Fruit fly (Drosophila melanogaster) whole organism, embryonic: ENCODE data around the gene CG46456.

Source experiments
- CG12071 ChIP-seq: fragments of 200-800 bp; sonication (Bioruptor generic); optimal IDR thresholded peaks from 3 replicates; lab custom pipeline; 2018; ENCODE audit warnings: missing biosample characterization, mild to moderate bottlenecking, missing genetic modification characterization
- CG12219 ChIP-seq: fragments of 200-800 bp; sonication (Bioruptor generic); optimal IDR thresholded peaks from 3 replicates; lab custom pipeline; 2018; ENCODE audit warnings: missing biosample characterization, mild to moderate bottlenecking, missing genetic modification characterization
- CG13287 ChIP-seq: fragments of 200-800 bp; sonication (Bioruptor generic); IDR thresholded peaks from 2 replicates; pipeline ENCODE4 v1.3.6; 2022; ENCODE audit warnings: missing biosample characterization, missing genetic modification characterization; ENCODE audit not compliant: partially characterized antibody
- CG13424 ChIP-seq: fragments of 200-800 bp; sonication (Bioruptor generic); optimal IDR thresholded peaks from 2 replicates; lab custom pipeline; 2019; ENCODE audit warnings: missing biosample characterization, mild to moderate bottlenecking, missing genetic modification characterization, moderate library complexity
- CG13624 ChIP-seq: fragments of 200-800 bp; sonication (Bioruptor generic); optimal IDR thresholded peaks from 2 replicates; lab custom pipeline; 2016; ENCODE audit warnings: missing biosample characterization, missing genetic modification characterization
- CG14441 ChIP-seq: fragments of 200-800 bp; sonication (Bioruptor generic); IDR thresholded peaks from 2 replicates; pipeline ENCODE4 v1.3.6; 2022; ENCODE audit warnings: missing biosample characterization, missing genetic modification characterization
- CG15696 ChIP-seq: fragments of 200-800 bp; sonication (Bioruptor generic); optimal IDR thresholded peaks from 2 replicates; lab custom pipeline; 2019; ENCODE audit warnings: missing biosample characterization, mild to moderate bottlenecking, missing genetic modification characterization, moderate library complexity
- CG31224 ChIP-seq: fragments of 200-800 bp; sonication (Bioruptor generic); IDR thresholded peaks from 2 replicates; pipeline ENCODE4 v1.3.6; 2022; ENCODE audit warnings: missing biosample characterization, missing genetic modification characterization
- CG32772 ChIP-seq: fragments of 200-800 bp; sonication (Bioruptor generic); IDR thresholded peaks from 2 replicates; pipeline ENCODE4 v1.3.6; 2022; ENCODE audit warnings: missing biosample characterization, missing genetic modification characterization
- CG34224 ChIP-seq: fragments of 200-800 bp; sonication (Bioruptor generic); IDR thresholded peaks from 3 replicates; pipeline ENCODE4 v1.3.6; 2022; ENCODE audit warnings: missing biosample characterization, missing genetic modification characterization; ENCODE audit not compliant: partially characterized antibody
- CG8281 ChIP-seq: fragments of 200-800 bp; sonication (Bioruptor generic); optimal IDR thresholded peaks from 2 replicates; lab custom pipeline; 2018; ENCODE audit warnings: missing biosample characterization, mild to moderate bottlenecking, missing genetic modification characterization, moderate library complexity
- CG9817 ChIP-seq: fragments of 200-800 bp; sonication (Bioruptor generic); optimal IDR thresholded peaks from 2 replicates; lab custom pipeline; 2018; ENCODE audit warnings: missing biosample characterization, mild to moderate bottlenecking, missing genetic modification characterization, moderate library complexity
- Chrac-16 ChIP-seq: fragments of 200-800 bp; sonication (Bioruptor generic); optimal IDR thresholded peaks from 3 replicates; lab custom pipeline; 2016; ENCODE audit warnings: missing biosample characterization, missing genetic modification characterization
- Dip3 ChIP-seq: fragments of 200-800 bp; sonication (Bioruptor generic); optimal IDR thresholded peaks from 3 replicates; lab custom pipeline; 2016; ENCODE audit warnings: missing biosample characterization, missing genetic modification characterization
- Doc3 ChIP-seq: fragments of 200-800 bp; sonication (Bioruptor generic); IDR thresholded peaks from 3 replicates; pipeline ENCODE4 v1.3.6; 2022; ENCODE audit warnings: missing biosample characterization, missing genetic modification characterization; ENCODE audit not compliant: partially characterized antibody
- Ets97D ChIP-seq: fragments of 200-800 bp; sonication (Bioruptor generic); optimal IDR thresholded peaks from 3 replicates; lab custom pipeline; 2016; ENCODE audit warnings: missing biosample characterization, missing genetic modification characterization
- HLHmδ ChIP-seq: fragments of 200-800 bp; sonication (Bioruptor generic); optimal IDR thresholded peaks from 2 replicates; lab custom pipeline; 2018; ENCODE audit warnings: missing biosample characterization, mild to moderate bottlenecking, missing genetic modification characterization, moderate library complexity
- Hand ChIP-seq: fragments of 200-800 bp; sonication (Bioruptor generic); optimal IDR thresholded peaks from 2 replicates; lab custom pipeline; 2017; ENCODE audit warnings: mild to moderate bottlenecking, missing biosample characterization, missing genetic modification reagents, missing genetic modification characterization
- Hr78 ChIP-seq, 2 experiments: fragments of 200-800 bp in 1 of 2; fragments of >200 bp in 1 of 2; sonication (Bioruptor generic) in 1 of 2; optimal IDR thresholded peaks; 2 replicates each; lab custom pipeline; 2017 to 2019; ENCODE audit warnings: missing biosample characterization in 2 of 2, missing genetic modification characterization in 2 of 2, mild to moderate bottlenecking in 1 of 2, moderate library complexity in 1 of 2
- Max ChIP-seq: fragments of 200-800 bp; sonication (Bioruptor generic); optimal IDR thresholded peaks from 2 replicates; lab custom pipeline; 2016; ENCODE audit warnings: missing biosample characterization, mild to moderate bottlenecking, missing genetic modification characterization
- Mes4 ChIP-seq: fragments of 200-800 bp; sonication (Bioruptor generic); optimal IDR thresholded peaks from 2 replicates; lab custom pipeline; 2016; ENCODE audit warnings: missing biosample characterization, missing genetic modification characterization
- Nf-YA ChIP-seq: fragments of 200-800 bp; sonication (Bioruptor generic); IDR thresholded peaks from 2 replicates; pipeline ENCODE4 v1.3.6; 2022; ENCODE audit warnings: missing biosample characterization, missing genetic modification characterization
- NfI ChIP-seq: fragments of 200-800 bp; sonication (Bioruptor generic); optimal IDR thresholded peaks from 3 replicates; lab custom pipeline; 2018; ENCODE audit warnings: missing biosample characterization, mild to moderate bottlenecking, missing genetic modification characterization, moderate library complexity
- TFAM ChIP-seq: fragments of 200-800 bp; sonication (Bioruptor generic); optimal IDR thresholded peaks from 2 replicates; lab custom pipeline; 2017; ENCODE audit warnings: missing biosample characterization, missing genetic modification characterization, inconsistent platforms
- Xrp1 ChIP-seq: fragments of 200-800 bp; sonication (Bioruptor generic); IDR thresholded peaks from 2 replicates; pipeline ENCODE4 v1.3.6; 2022; ENCODE audit warnings: missing biosample characterization, missing genetic modification characterization
- YL-1 ChIP-seq: fragments of 200-800 bp; sonication (Bioruptor generic); optimal IDR thresholded peaks from 3 replicates; lab custom pipeline; 2017; ENCODE audit warnings: missing biosample characterization, mild to moderate bottlenecking, missing genetic modification characterization
- ato ChIP-seq: fragments of 200-800 bp; sonication (Bioruptor generic); IDR thresholded peaks from 2 replicates; pipeline ENCODE4 v1.3.6; 2022; ENCODE audit warnings: missing biosample characterization, missing genetic modification characterization; ENCODE audit not compliant: partially characterized antibody
- crp ChIP-seq, 2 experiments: fragments of 200-800 bp; sonication (Bioruptor generic); optimal IDR thresholded peaks; 2 replicates in 1 of 2; 3 replicates in 1 of 2; lab custom pipeline; 2017; ENCODE audit warnings: missing biosample characterization in 2 of 2, missing genetic modification characterization in 2 of 2, mild to moderate bottlenecking in 1 of 2, moderate library complexity in 1 of 2
- danr ChIP-seq: fragments of 200-800 bp; sonication (Bioruptor generic); IDR thresholded peaks from 2 replicates; pipeline ENCODE4 v1.3.6; 2022; ENCODE audit warnings: missing biosample characterization, missing genetic modification characterization
- dati ChIP-seq: fragments of 200-800 bp; sonication (Bioruptor generic); IDR thresholded peaks from 2 replicates; pipeline ENCODE4 v1.3.6; 2022; ENCODE audit warnings: missing biosample characterization, missing genetic modification characterization
- dmrt99B ChIP-seq: fragments of 200-800 bp; sonication (Bioruptor generic); optimal IDR thresholded peaks from 2 replicates; lab custom pipeline; 2018; ENCODE audit warnings: missing biosample characterization, mild to moderate bottlenecking, missing genetic modification characterization, moderate library complexity
- gcm ChIP-seq: fragments of 200-800 bp; sonication (Bioruptor generic); optimal IDR thresholded peaks from 2 replicates; lab custom pipeline; 2019; ENCODE audit warnings: missing biosample characterization, mild to moderate bottlenecking, missing genetic modification characterization, moderate library complexity
- hb ChIP-seq: fragments of 200-800 bp; sonication (Bioruptor generic); IDR thresholded peaks from 3 replicates; pipeline ENCODE4 v1.3.6; 2022; ENCODE audit warnings: missing biosample characterization, missing genetic modification characterization; ENCODE audit not compliant: partially characterized antibody
- hkb ChIP-seq, 2 experiments: fragments of 200-800 bp in 1 of 2; fragments of >200 bp in 1 of 2; sonication (Bioruptor generic) in 1 of 2; IDR thresholded peaks in 1 of 2; optimal IDR thresholded peaks in 1 of 2; 2 replicates each; pipeline versions ENCODE4 v1.3.6 to Lab custom; 2017 to 2022; ENCODE audit warnings: missing biosample characterization in 1 of 2, missing genetic modification characterization in 1 of 2
- ind ChIP-seq: fragments of 200-800 bp; sonication (Bioruptor generic); optimal IDR thresholded peaks from 3 replicates; lab custom pipeline; 2016; ENCODE audit warnings: missing biosample characterization, missing genetic modification characterization
- luna ChIP-seq: fragments of 200-800 bp; sonication (Bioruptor generic); optimal IDR thresholded peaks from 2 replicates; lab custom pipeline; 2016; ENCODE audit warnings: missing biosample characterization, missing genetic modification characterization
- nerfin-1 ChIP-seq: fragments of 200-800 bp; sonication (Bioruptor generic); optimal IDR thresholded peaks from 3 replicates; lab custom pipeline; 2019; ENCODE audit warnings: missing biosample characterization, mild to moderate bottlenecking, missing genetic modification characterization, moderate library complexity
- pzg ChIP-seq: fragments of 200-800 bp; sonication (Bioruptor generic); optimal IDR thresholded peaks from 3 replicates; lab custom pipeline; 2018; ENCODE audit warnings: missing biosample characterization, mild to moderate bottlenecking, missing genetic modification characterization, moderate library complexity
- rib ChIP-seq: fragments of 200-800 bp; sonication (Bioruptor generic); IDR thresholded peaks from 2 replicates; pipeline ENCODE4 v1.3.6; 2022; ENCODE audit warnings: missing biosample characterization, missing genetic modification characterization
- salm ChIP-seq: fragments of 200-800 bp; sonication (Bioruptor generic); optimal IDR thresholded peaks from 2 replicates; lab custom pipeline; 2018; ENCODE audit warnings: missing biosample characterization, mild to moderate bottlenecking, missing genetic modification characterization
- sens ChIP-seq: fragments of 200-800 bp; sonication (Bioruptor generic); peaks from one replicate; lab custom pipeline; 2016; ENCODE audit warnings: missing biosample characterization, missing genetic modification characterization
- seq ChIP-seq: fragments of 200-800 bp; sonication (Bioruptor generic); IDR thresholded peaks from 2 replicates; pipeline ENCODE4 v1.3.6; 2022; ENCODE audit warnings: missing biosample characterization, missing genetic modification characterization
- stwl ChIP-seq: fragments of 200-800 bp; sonication (Bioruptor generic); optimal IDR thresholded peaks from 3 replicates; lab custom pipeline; 2018; ENCODE audit warnings: missing biosample characterization, mild to moderate bottlenecking, missing genetic modification characterization, moderate library complexity
- tin ChIP-seq: fragments of 200-800 bp; sonication (Bioruptor generic); optimal IDR thresholded peaks from 3 replicates; lab custom pipeline; 2016; ENCODE audit warnings: missing biosample characterization, missing genetic modification characterization
- tup ChIP-seq: fragments of 200-800 bp; sonication (Bioruptor generic); optimal IDR thresholded peaks from 2 replicates; lab custom pipeline; 2016; ENCODE audit warnings: missing biosample characterization, mild to moderate bottlenecking, missing genetic modification characterization, moderate library complexity
- usp ChIP-seq: fragments of >200 bp; optimal IDR thresholded peaks from 2 replicates; lab custom pipeline; 2017; ENCODE audit warnings: missing biosample characterization, missing genetic modification characterization
- yki ChIP-seq: fragments of >200 bp; optimal IDR thresholded peaks from 3 replicates; lab custom pipeline; 2018
- zen ChIP-seq: fragments of 200-800 bp; sonication (Bioruptor generic); optimal IDR thresholded peaks from 3 replicates; lab custom pipeline; 2018; ENCODE audit warnings: missing biosample characterization, mild to moderate bottlenecking, missing genetic modification characterization, moderate library complexity

The CG46456 gene

dm6 chr3L:5359208-5360003 lies 4.3 kb upstream of the CG46456 start, which contains the start of gene Klp64D (continued):
- TF ChIP-seq tup: no peak
- TF ChIP-seq CG13287 (GFP tag; lab: Robert Waterston, UW): peak; percentile 52
- TF ChIP-seq NfI: peak; percentile 51
- no peak for TF ChIP-seq Mes4 (GFP tag; lab: Kevin White, UChicago)
- TF ChIP-seq salm (tag; lab: Kevin White, UChicago): no peak
- TF ChIP-seq gcm (GFP tag; lab: Kevin White, UChicago): no peak
- no peak for TF ChIP-seq luna
- peak; percentile 40 for TF ChIP-seq pzg (GFP tag; lab: Kevin White, UChicago)
- TF ChIP-seq CG13424: peak; percentile 58
- no peak for TF ChIP-seq hb (GFP tag; lab: Robert Waterston, UW)
- peak; percentile 54 for TF ChIP-seq YL-1 (GFP tag; lab: Kevin White, UChicago)
- TF ChIP-seq Dip3 (GFP tag; lab: Kevin White, UChicago): no peak
- TF ChIP-seq HLHmδ (GFP tag; lab: Kevin White, UChicago): no peak
- peak; percentile 14 for TF ChIP-seq ind (GFP tag; lab: Kevin White, UChicago)
- no peak for TF ChIP-seq nerfin-1
- 0 out of 3 replicates have a peak, but pooled peaks have one; percentile 30 for TF ChIP-seq Doc3 (GFP tag; lab: Robert Waterston, UW)
- no peak for TF ChIP-seq dati
- TF ChIP-seq CG32772 (GFP tag; lab: Robert Waterston, UW): peak; percentile 44; the same call in 1 of the 2 replicates
- TF ChIP-seq hkb (optimal IDR thresholded peaks at IDR 0.05; lab: Kevin White, UChicago): no peak
- no peak for TF ChIP-seq hkb (GFP tag; IDR thresholded peaks at IDR 0.05; lab: Robert Waterston, UW)
- no peak for TF ChIP-seq Ets97D
- TF ChIP-seq usp (GFP tag; lab: Kevin White, UChicago): no peak
- peak; percentile 20 for TF ChIP-seq dmrt99B
- TF ChIP-seq CG12219 (GFP tag; lab: Kevin White, UChicago): no peak
- no peak for TF ChIP-seq seq (GFP tag; lab: Robert Waterston, UW)
- TF ChIP-seq Xrp1 (GFP tag; lab: Robert Waterston, UW): peak; percentile 10; the same call in 1 of the 2 replicates
- 0 out of 2 replicates have a peak, but pooled peaks have one; percentile 14 for TF ChIP-seq CG31224 (GFP tag; lab: Robert Waterston, UW)
- TF ChIP-seq crp (GFP tag; optimal IDR thresholded peaks at IDR 0.05; lab: Kevin White, UChicago): peak in 1 of 2 experiments; percentile 54
- peak; percentile 57 for TF ChIP-seq stwl
- TF ChIP-seq TFAM (GFP tag; lab: Kevin White, UChicago): no peak
- TF ChIP-seq CG13624: no peak
- TF ChIP-seq CG34224 (GFP tag; lab: Robert Waterston, UW): peak; percentile 48
- 0 out of 2 replicates have a peak, but pooled peaks have one; percentile 29 for TF ChIP-seq CG14441 (GFP tag; lab: Robert Waterston, UW)
- peak; percentile 22 for TF ChIP-seq sens (GFP tag; lab: Kevin White, UChicago)
- TF ChIP-seq rib: peak; percentile 69
- no peak for TF ChIP-seq Nf-YA (GFP tag; lab: Robert Waterston, UW)
- TF ChIP-seq Hr78 (GFP tag; optimal IDR thresholded peaks at IDR 0.05; lab: Kevin White, UChicago): no peak
- peak; percentile 20 for TF ChIP-seq tin
- TF ChIP-seq yki: no peak
- peak; percentile 7 for TF ChIP-seq CG15696
- TF ChIP-seq CG12071 (GFP tag; lab: Kevin White, UChicago): no peak
- no peak for TF ChIP-seq Hand (GFP tag; lab: Kevin White, UChicago)
- TF ChIP-seq Chrac-16: peak; percentile 0
- TF ChIP-seq zen: peak; percentile 67
- TF ChIP-seq Max: no peak
- TF ChIP-seq ato: no peak
- TF ChIP-seq danr (GFP tag; lab: Robert Waterston, UW): no peak
- TF ChIP-seq CG8281 (tag; lab: Kevin White, UChicago): no peak
- peak; percentile 45 for TF ChIP-seq CG9817 (tag; lab: Kevin White, UChicago)
